Worm (Caenorhabditis elegans) whole organism, late embryonic: ENCODE measurements around the gene slc-25A29.

Source experiments
- F13H6.1 ChIP-seq: sonication (generic microtip); optimal IDR thresholded peaks from 2 replicates; lab custom pipeline; 2016; ENCODE audit warnings: missing genetic modification characterization, missing compliant biosample characterization
- K09A11.1 ChIP-seq: sonication (generic microtip); optimal IDR thresholded peaks from 2 replicates; lab custom pipeline; 2017; ENCODE audit warnings: antibody characterized with exemption, mild to moderate bottlenecking, missing genetic modification characterization, missing compliant biosample characterization; ENCODE audit not compliant: insufficient read depth
- ama-1 ChIP-seq: fragments of 150-350 bp; optimal IDR thresholded peaks from 2 replicates; lab custom pipeline; 2014
- ceh-14 ChIP-seq: sonication (generic microtip); optimal IDR thresholded peaks from 2 replicates; lab custom pipeline; 2016; ENCODE audit warnings: missing genotype, missing genetic modification characterization, missing compliant biosample characterization
- dmd-4 ChIP-seq: sonication (generic microtip); optimal IDR thresholded peaks from 2 replicates; lab custom pipeline; 2016; ENCODE audit warnings: borderline replicate concordance, missing genetic modification characterization, missing compliant biosample characterization
- elt-4 ChIP-seq: sonication (generic microtip); optimal IDR thresholded peaks from 2 replicates; lab custom pipeline; 2016; ENCODE audit warnings: missing genetic modification characterization, missing compliant biosample characterization
- nfya-1 ChIP-seq: sonication (generic microtip); optimal IDR thresholded peaks from 2 replicates; lab custom pipeline; 2017; ENCODE audit warnings: missing genetic modification characterization, mild to moderate bottlenecking, missing compliant biosample characterization, antibody characterized with exemption, moderate library complexity
- sox-2 ChIP-seq: fragments of 200-800 bp; sonication (Bioruptor generic); IDR thresholded peaks from 2 replicates; pipeline ENCODE4 v1.3.6; 2022; ENCODE audit warnings: missing genetic modification reagents, missing genetic modification characterization, missing compliant biosample characterization
- sox-4 ChIP-seq: sonication (generic microtip); optimal IDR thresholded peaks from 2 replicates; lab custom pipeline; 2017; ENCODE audit warnings: mild to moderate bottlenecking, missing genetic modification characterization, inconsistent platforms, missing compliant biosample characterization
- tbx-2 ChIP-seq: sonication (generic microtip); optimal IDR thresholded peaks from 2 replicates; lab custom pipeline; 2016; ENCODE audit warnings: missing genetic modification characterization, missing compliant biosample characterization
- unc-3 ChIP-seq, 2 experiments: fragments of 200-800 bp in 1 of 2; sonication (Bioruptor generic) in 1 of 2; sonication (generic microtip) in 1 of 2; conservative IDR thresholded peaks in 1 of 2; optimal IDR thresholded peaks in 1 of 2; 2 replicates each; pipeline versions ENCODE4 v1.3.6 to Lab custom; 2016 to 2022; ENCODE audit warnings: missing compliant biosample characterization in 2 of 2, missing genetic modification characterization in 2 of 2, missing genetic modification reagents in 1 of 2

DNA sequence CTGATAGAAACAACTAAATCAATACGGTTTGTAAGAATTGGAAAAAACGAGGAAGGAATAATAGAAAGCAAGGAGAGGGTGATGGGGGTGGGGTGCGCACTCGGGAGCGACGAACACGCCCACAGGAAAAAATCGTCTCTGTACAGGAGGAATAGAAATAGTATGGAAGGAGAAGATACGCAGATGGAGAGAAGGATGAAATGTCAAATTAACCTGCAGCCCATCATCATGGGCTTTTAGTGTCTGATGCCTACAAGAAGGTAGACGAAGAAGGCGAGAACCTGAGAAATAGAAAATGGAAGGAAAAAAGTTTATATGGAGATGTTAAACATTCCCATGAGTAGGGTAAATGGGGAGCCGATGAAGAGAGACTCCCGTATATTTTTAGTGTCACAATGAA is 22.9 kb downstream of the slc-25A29 start, which contains the start of gene F43D2.6:
- no peak for TF ChIP-seq unc-3 (GFP tag; conservative IDR thresholded peaks at IDR 0.05; lab: Robert Waterston, UW)
- no peak for TF ChIP-seq unc-3 (tag; optimal IDR thresholded peaks at IDR 0.05; lab: Kevin White, UChicago)
- TF ChIP-seq nfya-1 (tag; lab: Kevin White, UChicago), result no peak
- no peak for TF ChIP-seq ama-1 (lab: Kevin White, UChicago)
- TF ChIP-seq elt-4, result no peak
- TF ChIP-seq sox-4 (tag; lab: Kevin White, UChicago), result no peak
- no peak for TF ChIP-seq tbx-2
- TF ChIP-seq sox-2 (GFP tag; lab: Robert Waterston, UW), result no peak
- no peak for TF ChIP-seq dmd-4
- TF ChIP-seq K09A11.1 (tag; lab: Kevin White, UChicago), result no peak
- TF ChIP-seq ceh-14 (tag; lab: Kevin White, UChicago), result no peak
- TF ChIP-seq F13H6.1 (tag; lab: Kevin White, UChicago), result no peak
